Fruit fly (Drosophila melanogaster) whole organism, pupa: ENCODE measurements around the gene CG40160.
"Not testable (repeated sequence)": the region's sequence is repeated elsewhere in the genome, so short reads cannot be mapped to it uniquely, and the experiment has no call there.

Experiments
- CG10348 ChIP-seq: fragments of 200-800 bp; sonication (Bioruptor generic); IDR thresholded peaks from 2 replicates; pipeline ENCODE4 v1.3.6; 2022; ENCODE audit warnings: missing biosample characterization, missing genetic modification characterization
- CG12605 ChIP-seq: fragments of 200-800 bp; sonication (Bioruptor generic); IDR thresholded peaks from 2 replicates; pipeline ENCODE4 v1.3.6; 2022; ENCODE audit warnings: missing biosample characterization, missing genetic modification characterization
- CG14655 ChIP-seq: fragments of 200-800 bp; sonication (Bioruptor generic); optimal IDR thresholded peaks from 3 replicates; lab custom pipeline; 2017; ENCODE audit warnings: mild to moderate bottlenecking, missing biosample characterization, missing genetic modification reagents, missing genetic modification characterization
- CG32121 ChIP-seq: fragments of 200-800 bp; sonication (Bioruptor generic); IDR thresholded peaks from 2 replicates; pipeline ENCODE4 v1.3.6; 2022; ENCODE audit warnings: missing biosample characterization, missing genetic modification characterization
- CG34367 ChIP-seq: fragments of 200-800 bp; sonication (Bioruptor generic); optimal IDR thresholded peaks from 2 replicates; lab custom pipeline; 2018; ENCODE audit warnings: missing biosample characterization, mild to moderate bottlenecking, missing genetic modification characterization
- CG9948 ChIP-seq: fragments of 200-800 bp; sonication (Bioruptor generic); optimal IDR thresholded peaks from 2 replicates; lab custom pipeline; 2018; ENCODE audit warnings: missing biosample characterization, mild to moderate bottlenecking, missing genetic modification characterization, moderate library complexity
- Pif1B ChIP-seq: fragments of 200-800 bp; sonication (Bioruptor generic); optimal IDR thresholded peaks from 3 replicates; lab custom pipeline; 2016; ENCODE audit warnings: missing biosample characterization, missing genetic modification characterization
- Snoo ChIP-seq: fragments of 200-800 bp; sonication (Bioruptor generic); optimal IDR thresholded peaks from 3 replicates; lab custom pipeline; 2017; ENCODE audit warnings: missing biosample characterization, mild to moderate bottlenecking, missing genetic modification characterization, inconsistent platforms
- gl ChIP-seq: fragments of 200-800 bp; sonication (Bioruptor generic); optimal IDR thresholded peaks from 2 replicates; lab custom pipeline; 2018; ENCODE audit warnings: missing biosample characterization, mild to moderate bottlenecking, missing genetic modification characterization
- rn ChIP-seq: fragments of 200-800 bp; sonication (Bioruptor generic); IDR thresholded peaks from 2 replicates; pipeline ENCODE4 v1.3.6; 2022; ENCODE audit warnings: missing biosample characterization, missing genetic modification characterization

dm6 chr3L:26215515-26215914 lies at the start of gene CG40160:
- not testable (repeated sequence) for TF ChIP-seq CG14655 (GFP tag; lab: Kevin White, UChicago); gl; CG9948 (tag; lab: Kevin White, UChicago); Pif1B (GFP tag; lab: Kevin White, UChicago); CG10348 (GFP tag; lab: Robert Waterston, UW); CG32121 (GFP tag; lab: Robert Waterston, UW); CG12605; rn (GFP tag; lab: Robert Waterston, UW); CG34367; Snoo
